Worm (Caenorhabditis elegans) whole organism, L3 larva: ENCODE data around the gene lys-7.

Experiments used
- ZK546.5 ChIP-seq: sonication (generic microtip); optimal IDR thresholded peaks from 2 replicates; lab custom pipeline; 2017; ENCODE audit warnings: missing biosample characterization, missing genetic modification characterization
- aly-2 ChIP-seq: fragments of 150-350 bp; optimal IDR thresholded peaks from 2 replicates; lab custom pipeline; 2014; ENCODE audit warnings: missing biosample characterization, missing genetic modification characterization
- ceh-28 ChIP-seq: fragments of 150-350 bp; optimal IDR thresholded peaks from 2 replicates; lab custom pipeline; 2014; ENCODE audit warnings: missing biosample characterization, missing genetic modification reagents, missing genetic modification characterization
- ceh-82 ChIP-seq: fragments of 150-350 bp; optimal IDR thresholded peaks from 2 replicates; lab custom pipeline; 2014; ENCODE audit warnings: missing biosample characterization, missing genetic modification characterization
- fos-1 ChIP-seq: fragments of 150-350 bp; optimal IDR thresholded peaks from 2 replicates; lab custom pipeline; 2014; ENCODE audit warnings: missing biosample characterization, missing genetic modification characterization
- jun-1 ChIP-seq: fragments of 150-350 bp; optimal IDR thresholded peaks from 2 replicates; lab custom pipeline; 2014; ENCODE audit warnings: missing biosample characterization, missing genetic modification reagents, missing genetic modification characterization
- lin-15B ChIP-seq: fragments of 150-350 bp; optimal IDR thresholded peaks from 2 replicates; lab custom pipeline; 2014; ENCODE audit warnings: missing biosample characterization, missing genetic modification characterization
- lin-39 ChIP-seq: fragments of 150-350 bp; optimal IDR thresholded peaks from 2 replicates; lab custom pipeline; 2018; ENCODE audit warnings: missing biosample characterization, missing genetic modification reagents, missing genetic modification characterization
- nhr-11 ChIP-seq: fragments of 150-350 bp; optimal IDR thresholded peaks from 2 replicates; lab custom pipeline; 2014; ENCODE audit warnings: missing biosample characterization, missing genetic modification characterization
- nhr-76 ChIP-seq: fragments of 150-350 bp; sonication (generic microtip); optimal IDR thresholded peaks from 5 replicates; lab custom pipeline; 2014; ENCODE audit warnings: missing biosample characterization, missing genetic modification characterization
- pqm-1 ChIP-seq: fragments of 150-350 bp; optimal IDR thresholded peaks from 2 replicates; lab custom pipeline; 2017; ENCODE audit warnings: missing biosample characterization, missing genetic modification characterization, inconsistent platforms
- sea-2 ChIP-seq: fragments of 150-350 bp; sonication (generic microtip); optimal IDR thresholded peaks from 4 replicates; lab custom pipeline; 2014; ENCODE audit warnings: missing biosample characterization, missing genetic modification reagents, missing genetic modification characterization
- skn-1 ChIP-seq: fragments of 150-350 bp; optimal IDR thresholded peaks from 2 replicates; lab custom pipeline; 2014; ENCODE audit warnings: missing biosample characterization, missing genetic modification characterization
- tbx-2 ChIP-seq: sonication (generic microtip); optimal IDR thresholded peaks from 2 replicates; lab custom pipeline; 2016; ENCODE audit warnings: mild to moderate bottlenecking, missing genetic modification characterization, missing compliant biosample characterization

ce11 chrV:3464897-3465296, 17.5 kb downstream of the lys-7 start:
- TF ChIP-seq pqm-1 (tag; lab: Kevin White, UChicago) (no peak), skn-1 (no peak), tbx-2 (no peak), lin-39 (tag; lab: Kevin White, UChicago) (no peak), ceh-28 (no peak), fos-1 (no peak), lin-15B (tag; lab: Kevin White, UChicago) (no peak), nhr-11 (tag; lab: Kevin White, UChicago) (no peak), aly-2 (tag; lab: Kevin White, UChicago) (no peak), ceh-82 (tag; lab: Kevin White, UChicago) (no peak), ZK546.5 (tag; lab: Kevin White, UChicago) (no peak), sea-2 (no peak), nhr-76 (tag; lab: Kevin White, UChicago) (no peak), jun-1 (tag; lab: Kevin White, UChicago) (no peak)
